Worm (Caenorhabditis elegans): Measurements from ENCODE around the gene cyp-13A2.

DNA sequence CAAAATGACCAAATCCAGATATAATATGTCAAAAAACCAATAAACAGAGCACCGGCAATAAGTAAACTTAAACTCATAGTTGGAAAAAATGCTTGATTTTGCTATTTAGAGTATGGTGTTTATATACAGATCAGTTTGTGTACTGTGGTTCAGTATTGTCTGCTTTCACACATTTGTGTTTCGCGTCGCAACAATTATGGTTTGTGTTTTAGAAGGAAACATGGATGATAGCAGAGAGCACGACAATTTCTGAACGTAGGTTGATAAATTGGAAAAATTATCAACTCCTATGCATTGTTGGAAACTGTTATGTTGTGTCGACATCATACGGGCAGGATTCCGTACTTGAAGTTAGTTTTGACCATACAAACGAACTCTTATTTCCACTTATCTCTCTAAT lies 10.2 kb upstream of the cyp-13A2 start, which contains the start of gene cyp-13A4:
- no peak for TF ChIP-seq zag-1 (tag; optimal IDR thresholded peaks at IDR 0.05)
- TF ChIP-seq aly-2 (tag; optimal IDR thresholded peaks at IDR 0.05): no peak
- TF ChIP-seq peb-1 (tag; optimal IDR thresholded peaks at IDR 0.05): no peak
- no peak for TF ChIP-seq ZK546.5 (tag; optimal IDR thresholded peaks at IDR 0.05)
- no peak for TF ChIP-seq ceh-16 (tag; optimal IDR thresholded peaks at IDR 0.05)
- TF ChIP-seq skn-1 (tag; optimal IDR thresholded peaks at IDR 0.05): no peak
- no peak for TF ChIP-seq nhr-11 (tag; optimal IDR thresholded peaks at IDR 0.05)
- TF ChIP-seq lin-13 (GFP tag; optimal IDR thresholded peaks at IDR 0.05): no peak
- no peak for TF ChIP-seq ztf-11 (tag; optimal IDR thresholded peaks at IDR 0.05)
- TF ChIP-seq lin-11 (tag; optimal IDR thresholded peaks at IDR 0.05): no peak
- TF ChIP-seq mab-5 (tag; optimal IDR thresholded peaks at IDR 0.05): no peak
- no peak for TF ChIP-seq nhr-25 (tag; optimal IDR thresholded peaks at IDR 0.05)
